Fruit fly (Drosophila melanogaster) whole organism, embryonic: ENCODE measurements around the gene CG33299.

Source experiments
- Asciz ChIP-seq: fragments of 200-800 bp; sonication (Bioruptor generic); optimal IDR thresholded peaks from 2 replicates; lab custom pipeline; 2017; ENCODE audit warnings: missing biosample characterization, mild to moderate bottlenecking, missing genetic modification characterization, missing genetic modification reagents
- Atf3 ChIP-seq: fragments of 200-800 bp; sonication (Bioruptor generic); optimal IDR thresholded peaks from 3 replicates; lab custom pipeline; 2016; ENCODE audit warnings: missing biosample characterization, missing genetic modification characterization
- CG10147 ChIP-seq: fragments of 200-800 bp; sonication (Bioruptor generic); optimal IDR thresholded peaks from 2 replicates; lab custom pipeline; 2019; ENCODE audit warnings: missing biosample characterization, mild to moderate bottlenecking, missing genetic modification characterization, moderate library complexity
- CG10654 ChIP-seq: fragments of 200-800 bp; sonication (Bioruptor generic); optimal IDR thresholded peaks from 2 replicates; lab custom pipeline; 2016; ENCODE audit warnings: missing biosample characterization, missing genetic modification characterization
- CG10959 ChIP-seq: fragments of 200-800 bp; sonication (Bioruptor generic); IDR thresholded peaks from 2 replicates; pipeline ENCODE4 v1.3.6; 2022; ENCODE audit warnings: missing biosample characterization, missing genetic modification characterization
- CG11695 ChIP-seq: fragments of 200-800 bp; sonication (Bioruptor generic); IDR thresholded peaks from 3 replicates; pipeline ENCODE4 v1.3.6; 2022; ENCODE audit warnings: missing biosample characterization, missing genetic modification characterization
- CG11723 ChIP-seq: fragments of 200-800 bp; sonication (Bioruptor generic); optimal IDR thresholded peaks from 2 replicates; lab custom pipeline; 2017; ENCODE audit warnings: missing biosample characterization, mild to moderate bottlenecking, missing genetic modification characterization
- CG12071 ChIP-seq: fragments of 200-800 bp; sonication (Bioruptor generic); optimal IDR thresholded peaks from 3 replicates; lab custom pipeline; 2018; ENCODE audit warnings: missing biosample characterization, mild to moderate bottlenecking, missing genetic modification characterization
- CG13624 ChIP-seq: fragments of 200-800 bp; sonication (Bioruptor generic); optimal IDR thresholded peaks from 2 replicates; lab custom pipeline; 2016; ENCODE audit warnings: missing biosample characterization, missing genetic modification characterization
- CG15269 ChIP-seq: fragments of 200-800 bp; sonication (Bioruptor generic); optimal IDR thresholded peaks from 2 replicates; lab custom pipeline; 2018; ENCODE audit warnings: missing biosample characterization, mild to moderate bottlenecking, missing genetic modification characterization, moderate library complexity
- CG15514 ChIP-seq: fragments of 200-800 bp; sonication (Bioruptor generic); optimal IDR thresholded peaks from 3 replicates; lab custom pipeline; 2017; ENCODE audit warnings: missing biosample characterization, missing genetic modification characterization, mild to moderate bottlenecking, moderate library complexity, missing genetic modification reagents
- CG18764 ChIP-seq: fragments of 200-800 bp; sonication (Bioruptor generic); optimal IDR thresholded peaks from 3 replicates; lab custom pipeline; 2016; ENCODE audit warnings: missing biosample characterization, missing genetic modification characterization
- CG31365 ChIP-seq: fragments of 200-800 bp; sonication (Bioruptor generic); optimal IDR thresholded peaks from 2 replicates; lab custom pipeline; 2018; ENCODE audit warnings: missing biosample characterization, mild to moderate bottlenecking, missing genetic modification characterization
- CG3847 ChIP-seq: fragments of 200-800 bp; sonication (Bioruptor generic); IDR thresholded peaks from 2 replicates; pipeline ENCODE4 v1.3.6; 2022; ENCODE audit warnings: missing biosample characterization, missing genetic modification characterization
- CG4328 ChIP-seq: fragments of 200-800 bp; sonication (Bioruptor generic); optimal IDR thresholded peaks from 3 replicates; lab custom pipeline; 2017; ENCODE audit warnings: missing biosample characterization, missing genetic modification reagents, missing genetic modification characterization
- CG6272 ChIP-seq: fragments of 200-800 bp; sonication (Bioruptor generic); IDR thresholded peaks from 2 replicates; pipeline ENCODE4 v1.3.6; 2022; ENCODE audit warnings: missing biosample characterization, missing genetic modification characterization
- CG6689 ChIP-seq: fragments of 200-800 bp; sonication (Bioruptor generic); IDR thresholded peaks from 2 replicates; pipeline ENCODE4 v1.3.6; 2022; ENCODE audit warnings: missing biosample characterization, missing genetic modification characterization
- CG6791 ChIP-seq: fragments of 200-800 bp; sonication (Bioruptor generic); IDR thresholded peaks from 3 replicates; pipeline ENCODE4 v1.3.6; 2022; ENCODE audit warnings: missing biosample characterization, missing genetic modification characterization; ENCODE audit not compliant: partially characterized antibody
- CG6813 ChIP-seq: fragments of 200-800 bp; sonication (Bioruptor generic); optimal IDR thresholded peaks from 2 replicates; lab custom pipeline; 2017; ENCODE audit warnings: missing biosample characterization, missing genetic modification characterization, mild to moderate bottlenecking, moderate library complexity, missing genetic modification reagents
- CoRest ChIP-seq: fragments of 200-800 bp; sonication (Bioruptor generic); optimal IDR thresholded peaks from 3 replicates; lab custom pipeline; 2018; ENCODE audit warnings: missing biosample characterization, mild to moderate bottlenecking, missing genetic modification characterization, moderate library complexity
- Dbx ChIP-seq: fragments of 200-800 bp; sonication (Bioruptor generic); IDR thresholded peaks from 3 replicates; pipeline ENCODE4 v1.3.6; 2022; ENCODE audit warnings: missing biosample characterization, missing genetic modification characterization
- Hr51 ChIP-seq, 2 experiments: fragments of 200-800 bp; sonication (Bioruptor generic); optimal IDR thresholded peaks; 2 replicates in 1 of 2; 3 replicates in 1 of 2; lab custom pipeline; 2016 to 2018; ENCODE audit warnings: missing biosample characterization in 2 of 2, missing genetic modification characterization in 2 of 2, mild to moderate bottlenecking in 1 of 2, moderate library complexity in 1 of 2
- MBD-R2 ChIP-seq: fragments of 200-800 bp; sonication (Bioruptor generic); IDR thresholded peaks from 2 replicates; pipeline ENCODE4 v1.3.6; 2022; ENCODE audit warnings: missing biosample characterization, missing genetic modification characterization
- Meics ChIP-seq: fragments of 200-800 bp; sonication (Bioruptor generic); optimal IDR thresholded peaks from 2 replicates; lab custom pipeline; 2017; ENCODE audit warnings: missing biosample characterization, mild to moderate bottlenecking, missing genetic modification characterization
- NC2α ChIP-seq: fragments of 200-800 bp; sonication (Bioruptor generic); optimal IDR thresholded peaks from 2 replicates; lab custom pipeline; 2016; ENCODE audit warnings: missing biosample characterization, missing genetic modification characterization
- NFAT ChIP-seq: fragments of 200-800 bp; sonication (Bioruptor generic); IDR thresholded peaks from 2 replicates; pipeline ENCODE4 v1.3.6; 2022; ENCODE audit warnings: missing biosample characterization, missing genetic modification characterization
- Rx ChIP-seq: fragments of 200-800 bp; sonication (Bioruptor generic); IDR thresholded peaks from 2 replicates; pipeline ENCODE4 v1.3.6; 2022; ENCODE audit warnings: missing biosample characterization, missing genetic modification characterization
- Scr ChIP-seq: fragments of 200-800 bp; sonication (Bioruptor generic); IDR thresholded peaks from 2 replicates; pipeline ENCODE4 v1.3.6; 2022; ENCODE audit warnings: missing biosample characterization, missing genetic modification characterization; ENCODE audit not compliant: partially characterized antibody
- Ssrp ChIP-seq: fragments of 200-800 bp; sonication (Bioruptor generic); optimal IDR thresholded peaks from 2 replicates; lab custom pipeline; 2018; ENCODE audit warnings: missing biosample characterization, mild to moderate bottlenecking, missing genetic modification characterization, moderate library complexity
- Usf ChIP-seq: fragments of 200-800 bp; sonication (Bioruptor generic); optimal IDR thresholded peaks from 2 replicates; lab custom pipeline; 2017; ENCODE audit warnings: missing genotype, missing biosample characterization, missing genetic modification characterization
- Xrp1 ChIP-seq: fragments of 200-800 bp; sonication (Bioruptor generic); IDR thresholded peaks from 2 replicates; pipeline ENCODE4 v1.3.6; 2022; ENCODE audit warnings: missing biosample characterization, missing genetic modification characterization
- az2 ChIP-seq: fragments of 200-800 bp; sonication (Bioruptor generic); optimal IDR thresholded peaks from 3 replicates; lab custom pipeline; 2016; ENCODE audit warnings: missing biosample characterization, missing genetic modification characterization
- bbx ChIP-seq: fragments of 200-800 bp; sonication (Bioruptor generic); IDR thresholded peaks from 2 replicates; pipeline ENCODE4 v1.3.6; 2022; ENCODE audit warnings: missing biosample characterization, missing genetic modification characterization; ENCODE audit not compliant: partially characterized antibody
- crol ChIP-seq: fragments of 200-800 bp; sonication (Bioruptor generic); IDR thresholded peaks from 2 replicates; pipeline ENCODE4 v1.3.6; 2022; ENCODE audit warnings: missing biosample characterization, missing genetic modification characterization
- dmrt11E ChIP-seq: fragments of 200-800 bp; sonication (Bioruptor generic); optimal IDR thresholded peaks from 3 replicates; lab custom pipeline; 2018; ENCODE audit warnings: missing biosample characterization, mild to moderate bottlenecking, missing genetic modification characterization, moderate library complexity
- emc ChIP-seq: fragments of 200-800 bp; sonication (Bioruptor generic); optimal IDR thresholded peaks from 2 replicates; lab custom pipeline; 2016; ENCODE audit warnings: missing biosample characterization, missing genetic modification characterization
- exex ChIP-seq: fragments of 200-800 bp; sonication (Bioruptor generic); optimal IDR thresholded peaks from 4 replicates; lab custom pipeline; 2018; ENCODE audit warnings: missing biosample characterization, mild to moderate bottlenecking, missing genetic modification characterization, moderate library complexity
- fd102C ChIP-seq: fragments of 200-800 bp; sonication (Bioruptor generic); optimal IDR thresholded peaks from 2 replicates; lab custom pipeline; 2018; ENCODE audit warnings: missing biosample characterization, mild to moderate bottlenecking, missing genetic modification characterization, moderate library complexity
- gem ChIP-seq: fragments of 200-800 bp; sonication (Bioruptor generic); optimal IDR thresholded peaks from 2 replicates; lab custom pipeline; 2019; ENCODE audit warnings: missing biosample characterization, mild to moderate bottlenecking, missing genetic modification characterization, moderate library complexity
- gro ChIP-seq: fragments of 200-800 bp; sonication (Bioruptor generic); optimal IDR thresholded peaks from 2 replicates; lab custom pipeline; 2016; ENCODE audit warnings: missing biosample characterization, missing genetic modification characterization
- gsb-n ChIP-seq: fragments of 200-800 bp; sonication (Bioruptor generic); optimal IDR thresholded peaks from 3 replicates; lab custom pipeline; 2018; ENCODE audit warnings: missing biosample characterization, mild to moderate bottlenecking, missing genetic modification characterization
- hb ChIP-seq: fragments of 200-800 bp; sonication (Bioruptor generic); IDR thresholded peaks from 3 replicates; pipeline ENCODE4 v1.3.6; 2022; ENCODE audit warnings: missing biosample characterization, missing genetic modification characterization; ENCODE audit not compliant: partially characterized antibody
- hth ChIP-seq: fragments of >200 bp; optimal IDR thresholded peaks from 2 replicates; lab custom pipeline; 2017; ENCODE audit warnings: inconsistent platforms
- mld ChIP-seq: fragments of 200-800 bp; sonication (Bioruptor generic); IDR thresholded peaks from 3 replicates; pipeline ENCODE4 v1.3.6; 2022; ENCODE audit warnings: missing biosample characterization, missing genetic modification characterization; ENCODE audit not compliant: partially characterized antibody
- otp ChIP-seq: fragments of 200-800 bp; sonication (Bioruptor generic); IDR thresholded peaks from 3 replicates; pipeline ENCODE4, ENCODE4 v1.3.6; 2022; ENCODE audit warnings: missing biosample characterization, missing genetic modification characterization
- ro ChIP-seq: fragments of 200-800 bp; sonication (Bioruptor generic); IDR thresholded peaks from 2 replicates; pipeline ENCODE4 v1.3.6; 2022; ENCODE audit warnings: missing biosample characterization, missing genetic modification characterization
- row ChIP-seq: fragments of 200-800 bp; sonication (Bioruptor generic); IDR thresholded peaks from 3 replicates; pipeline ENCODE4 v1.3.6; 2022; ENCODE audit warnings: missing biosample characterization, missing genetic modification characterization
- run ChIP-seq: fragments of 200-800 bp; sonication (Bioruptor generic); optimal IDR thresholded peaks from 3 replicates; lab custom pipeline; 2018; ENCODE audit warnings: missing biosample characterization, mild to moderate bottlenecking, missing genetic modification characterization
- sug ChIP-seq: fragments of 200-800 bp; optimal IDR thresholded peaks from 2 replicates; lab custom pipeline; 2019; ENCODE audit warnings: missing biosample characterization, mild to moderate bottlenecking, missing genetic modification characterization, moderate library complexity
- tio ChIP-seq: fragments of 200-800 bp; sonication (Bioruptor generic); optimal IDR thresholded peaks from 2 replicates; lab custom pipeline; 2017; ENCODE audit warnings: missing biosample characterization, missing genetic modification characterization, inconsistent platforms
- toy ChIP-seq: fragments of 200-800 bp; sonication (Bioruptor generic); IDR thresholded peaks from 2 replicates; pipeline ENCODE4 v1.3.6; 2022; ENCODE audit warnings: missing biosample characterization, missing genetic modification characterization

Gene CG33299

dm6 chr2L:9633098-9633497 is 23.3 kb upstream of the CG33299 start (continued):
- TF ChIP-seq Usf, result no peak
- peak; percentile 67 for TF ChIP-seq gsb-n (tag; lab: Kevin White, UChicago)
- peak; percentile 55; the same call in 2 of the 3 replicates for TF ChIP-seq CG11695 (GFP tag; lab: Robert Waterston, UW)
- 0 out of 2 replicates have a peak, but pooled peaks have one; percentile 36 for TF ChIP-seq NFAT (GFP tag; lab: Robert Waterston, UW)
- TF ChIP-seq Ssrp (tag; lab: Kevin White, UChicago), result no peak
- TF ChIP-seq crol (GFP tag; lab: Robert Waterston, UW), result no peak
- no peak for TF ChIP-seq hth (lab: Kevin White, UChicago)
- peak; percentile 72 for TF ChIP-seq Atf3 (GFP tag; lab: Kevin White, UChicago)
- TF ChIP-seq Rx (GFP tag; lab: Robert Waterston, UW), result 0 out of 2 replicates have a peak, but pooled peaks have one; percentile 39
- peak; percentile 39 for TF ChIP-seq NC2α
- peak; percentile 62 for TF ChIP-seq CG4328 (GFP tag; lab: Kevin White, UChicago)
- TF ChIP-seq CG12071 (GFP tag; lab: Kevin White, UChicago), result peak; percentile 61
- peak; percentile 67 for TF ChIP-seq gem (tag; lab: Kevin White, UChicago)
- TF ChIP-seq MBD-R2 (GFP tag; lab: Robert Waterston, UW), result no peak
- TF ChIP-seq CG15269 (tag; lab: Kevin White, UChicago), result no peak
- TF ChIP-seq otp, result peak; percentile 84
- TF ChIP-seq az2 (GFP tag; lab: Kevin White, UChicago), result no peak
- TF ChIP-seq mld (GFP tag; lab: Robert Waterston, UW), result no peak
- TF ChIP-seq CG13624 (GFP tag; lab: Kevin White, UChicago), result no peak
- TF ChIP-seq run, result no peak
- peak; percentile 82 for TF ChIP-seq CG10959 (GFP tag; lab: Robert Waterston, UW)
- no peak for TF ChIP-seq CG3847 (GFP tag; lab: Robert Waterston, UW)
- peak; percentile 58 for TF ChIP-seq CG10654
- peak; percentile 9 for TF ChIP-seq Meics (GFP tag; lab: Kevin White, UChicago)
- peak; percentile 59 for TF ChIP-seq CG6689
- TF ChIP-seq CG6791 (GFP tag; lab: Robert Waterston, UW), result no peak
- TF ChIP-seq CG15514 (GFP tag; lab: Kevin White, UChicago), result peak; percentile 17
- no peak for TF ChIP-seq CG10147 (GFP tag; lab: Kevin White, UChicago)
- peak; percentile 92 for TF ChIP-seq Xrp1 (GFP tag; lab: Robert Waterston, UW)
- peak; percentile 63 for TF ChIP-seq tio (GFP tag; lab: Kevin White, UChicago)
- peak; percentile 18 for TF ChIP-seq CoRest (tag; lab: Kevin White, UChicago)
- TF ChIP-seq exex (tag; lab: Kevin White, UChicago), result peak; percentile 20
- TF ChIP-seq CG11723 (GFP tag; lab: Kevin White, UChicago), result peak; percentile 11
- TF ChIP-seq toy (GFP tag; lab: Robert Waterston, UW), result no peak
- no peak for TF ChIP-seq emc (GFP tag; lab: Kevin White, UChicago)
- TF ChIP-seq CG6813 (GFP tag; lab: Kevin White, UChicago), result peak; percentile 91
- TF ChIP-seq sug (tag; lab: Kevin White, UChicago), result peak; percentile 23
- TF ChIP-seq Hr51 (GFP tag; optimal IDR thresholded peaks at IDR 0.05; lab: Kevin White, UChicago), result peak in 1 of 2 experiments; percentile 70
- no peak for TF ChIP-seq gro (GFP tag; lab: Kevin White, UChicago)
- no peak for TF ChIP-seq Dbx (GFP tag; lab: Robert Waterston, UW)
- TF ChIP-seq bbx (GFP tag; lab: Robert Waterston, UW), result no peak
- no peak for TF ChIP-seq hb (GFP tag; lab: Robert Waterston, UW)
- TF ChIP-seq CG6272 (GFP tag; lab: Robert Waterston, UW), result no peak
- TF ChIP-seq CG18764 (GFP tag; lab: Kevin White, UChicago), result peak; percentile 33
- TF ChIP-seq dmrt11E, result peak; percentile 83
- TF ChIP-seq Scr (GFP tag; lab: Robert Waterston, UW), result no peak
- TF ChIP-seq CG31365, result peak; percentile 27
- no peak for TF ChIP-seq ro (GFP tag; lab: Robert Waterston, UW)
- TF ChIP-seq row (GFP tag; lab: Robert Waterston, UW), result no peak
- TF ChIP-seq fd102C (GFP tag; lab: Kevin White, UChicago), result peak; percentile 81
- peak; percentile 79 for TF ChIP-seq Asciz (GFP tag; lab: Kevin White, UChicago)
